Fruit fly (Drosophila melanogaster): ENCODE data around the gene aralar1.

DNA sequence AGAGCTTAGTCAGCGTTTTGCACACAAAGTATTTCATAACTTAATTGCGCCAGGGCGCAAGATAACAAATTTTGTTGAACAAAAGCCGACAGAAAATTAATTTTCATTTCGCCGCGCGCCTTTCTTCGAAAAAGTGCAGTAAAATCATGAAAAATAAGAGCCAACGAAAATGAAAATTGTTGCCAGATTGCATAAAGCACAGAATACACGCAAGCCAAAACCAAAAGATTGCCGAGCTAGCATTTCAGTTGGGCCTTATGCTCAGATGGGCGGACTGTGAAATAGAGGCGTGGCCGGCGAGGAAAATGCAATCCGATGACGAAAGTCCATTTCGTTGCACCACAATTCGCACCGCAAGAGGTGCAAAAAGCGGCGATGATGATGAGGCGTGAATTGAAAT lies 15.0 kb upstream of the aralar1 start:
- TF ChIP-seq CG16779 (tag; optimal IDR thresholded peaks at IDR 0.05) (no peak), CG6854 (GFP tag; optimal IDR thresholded peaks at IDR 0.05) (no peak), ss (GFP tag; optimal IDR thresholded peaks at IDR 0.05) (no peak), OdsH (GFP tag; optimal IDR thresholded peaks at IDR 0.05) (no peak), CG34406 (GFP tag; optimal IDR thresholded peaks at IDR 0.05) (no peak), Ets21C (GFP tag; optimal IDR thresholded peaks at IDR 0.05) (no peak), CG10631 (GFP tag; optimal IDR thresholded peaks at IDR 0.05) (no peak), Gug (GFP tag; IDR thresholded peaks at IDR 0.05) (no peak)

Data from whole organism, prepupa.